In the genomic region with DNA sequence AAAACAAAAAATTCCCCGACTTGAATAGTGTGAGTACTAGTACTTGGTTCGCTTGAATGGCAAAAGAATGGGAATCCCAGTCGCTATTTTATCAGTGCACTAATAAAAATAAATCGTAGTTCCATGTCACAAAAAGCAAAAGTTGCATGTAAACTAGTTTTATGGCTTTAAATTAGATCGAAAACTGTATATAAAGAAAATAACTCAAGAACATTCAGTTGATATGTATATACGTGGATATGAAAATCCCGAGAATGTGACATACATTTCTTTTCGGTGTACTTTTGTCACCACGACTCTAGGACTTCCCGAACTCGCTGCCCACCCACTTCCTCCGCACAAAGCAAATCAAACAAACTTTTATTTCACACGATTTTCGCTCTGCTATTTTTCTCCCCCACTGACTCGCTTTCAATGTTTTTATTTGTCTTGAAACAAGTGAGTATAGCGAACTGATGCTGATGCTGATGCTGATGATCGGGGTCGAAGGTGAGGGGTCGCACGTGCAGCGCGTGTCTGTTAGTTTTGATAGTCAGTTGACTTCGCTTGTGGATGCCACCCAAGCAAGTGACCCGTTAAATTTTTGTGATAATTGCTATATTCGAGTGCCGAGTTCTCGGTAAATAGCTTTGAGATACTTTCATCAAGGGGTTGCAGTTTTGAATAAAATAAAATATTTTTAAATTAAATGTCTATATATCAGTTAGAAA, we compare ENCODE assay signal across 1 fruit fly cellular context.
TF ChIP-seq lines count a peak whose summit lies in the region.

No protein-coding gene starts in this region.

TF ChIP-seq in whole organism, embryonic, 481 proteins besides CTCF, POLR2A, EP300 and RAD21 (continued from another document):
- no peak for TF ChIP-seq hkb (optimal IDR thresholded peaks at IDR 0.05; lab: Kevin White, UChicago)
- no peak for TF ChIP-seq hkb (GFP tag; IDR thresholded peaks at IDR 0.05; lab: Robert Waterston, UW)
- peak in 1 of 2 experiments; percentile 64 for TF ChIP-seq bsh (GFP tag; optimal IDR thresholded peaks at IDR 0.05; lab: Kevin White, UChicago)
- no peak for TF ChIP-seq ac (GFP tag; optimal IDR thresholded peaks at IDR 0.05; lab: Kevin White, UChicago)
- TF ChIP-seq gem (tag; optimal IDR thresholded peaks at IDR 0.05; lab: Kevin White, UChicago) = peak; percentile 55
- no peak for TF ChIP-seq NC2α (GFP tag; optimal IDR thresholded peaks at IDR 0.05; lab: Kevin White, UChicago)
- peak; percentile 12 for TF ChIP-seq CG7786 (GFP tag; optimal IDR thresholded peaks at IDR 0.05; lab: Kevin White, UChicago)
- TF ChIP-seq CG4617 (GFP tag; optimal IDR thresholded peaks at IDR 0.05; lab: Kevin White, UChicago; ENCODE audit: borderline replicate concordance) = no peak
- no peak for TF ChIP-seq CG43689 (GFP tag; IDR thresholded peaks at IDR 0.05; lab: Robert Waterston, UW)
- peak; percentile 74 for TF ChIP-seq sens (GFP tag; lab: Kevin White, UChicago)
- TF ChIP-seq caup (GFP tag; optimal IDR thresholded peaks at IDR 0.05; lab: Kevin White, UChicago; ENCODE audit: severe bottlenecking) = no peak
- peak; percentile 31 for TF ChIP-seq CG15601 (tag; optimal IDR thresholded peaks at IDR 0.05; lab: Kevin White, UChicago)
- TF ChIP-seq PHDP (tag; optimal IDR thresholded peaks at IDR 0.05; lab: Kevin White, UChicago) = peak; percentile 32
- TF ChIP-seq CG4730 (GFP tag; IDR thresholded peaks at IDR 0.05; lab: Robert Waterston, UW) = no peak
- no peak for TF ChIP-seq CG12769 (tag; optimal IDR thresholded peaks at IDR 0.05; lab: Kevin White, UChicago)
- TF ChIP-seq cwo (GFP tag; optimal IDR thresholded peaks at IDR 0.05; lab: Kevin White, UChicago) = no peak
- no peak for TF ChIP-seq tll (GFP tag; optimal IDR thresholded peaks at IDR 0.05; lab: Kevin White, UChicago)
- TF ChIP-seq stwl (tag; optimal IDR thresholded peaks at IDR 0.05; lab: Kevin White, UChicago) = no peak
- TF ChIP-seq ci (GFP tag; IDR thresholded peaks at IDR 0.05; lab: Robert Waterston, UW) = peak; percentile 48; the same call in 1 of the 3 replicates
- no peak for TF ChIP-seq mirr (GFP tag; optimal IDR thresholded peaks at IDR 0.05; lab: Kevin White, UChicago)
- peak; percentile 23 for TF ChIP-seq CG4820 (GFP tag; optimal IDR thresholded peaks at IDR 0.05; lab: Kevin White, UChicago)
- TF ChIP-seq ttk (GFP tag; IDR thresholded peaks at IDR 0.05; lab: Robert Waterston, UW) = peak; percentile 20; the same call in 1 of the 2 replicates
- peak; percentile 47; the same call in 1 of the 2 replicates for TF ChIP-seq CG17328 (GFP tag; IDR thresholded peaks at IDR 0.05; lab: Robert Waterston, UW)
- TF ChIP-seq nerfin-1 (tag; optimal IDR thresholded peaks at IDR 0.05; lab: Kevin White, UChicago) = peak; percentile 6
- peak; percentile 34 for TF ChIP-seq az2 (GFP tag; optimal IDR thresholded peaks at IDR 0.05; lab: Kevin White, UChicago)
- peak; percentile 28 for TF ChIP-seq CG18599 (GFP tag; optimal IDR thresholded peaks at IDR 0.05; lab: Kevin White, UChicago)
- peak; percentile 16 for TF ChIP-seq CG16863 (GFP tag; optimal IDR thresholded peaks at IDR 0.05; lab: Kevin White, UChicago)
- peak; percentile 7 for TF ChIP-seq CoRest (tag; optimal IDR thresholded peaks at IDR 0.05; lab: Kevin White, UChicago)
- peak in 1 of 3 experiments; percentile 51 for TF ChIP-seq lola (GFP tag; optimal IDR thresholded peaks at IDR 0.05; lab: Kevin White, UChicago)
- TF ChIP-seq CG14710 (tag; optimal IDR thresholded peaks at IDR 0.05; lab: Kevin White, UChicago) = peak; percentile 8
- TF ChIP-seq dmrt11E (tag; optimal IDR thresholded peaks at IDR 0.05; lab: Kevin White, UChicago) = peak; percentile 46
- TF ChIP-seq D (optimal IDR thresholded peaks at IDR 0.05; lab: Kevin White, UChicago) = no peak
- TF ChIP-seq D (GFP tag; optimal IDR thresholded peaks at IDR 0.05; lab: Kevin White, UChicago) = peak; percentile 23
- peak; percentile 17 for TF ChIP-seq CG12219 (GFP tag; optimal IDR thresholded peaks at IDR 0.05; lab: Kevin White, UChicago)
- TF ChIP-seq prd (optimal IDR thresholded peaks at IDR 0.05; lab: Kevin White, UChicago) = no peak
- TF ChIP-seq prd (GFP tag; IDR thresholded peaks at IDR 0.05; lab: Robert Waterston, UW) = peak; percentile 30; the same call in 1 of the 3 replicates
- TF ChIP-seq Hsf (GFP tag; optimal IDR thresholded peaks at IDR 0.05; lab: Kevin White, UChicago) = peak; percentile 10
- peak; percentile 3 for TF ChIP-seq CG10209 (GFP tag; optimal IDR thresholded peaks at IDR 0.05; lab: Kevin White, UChicago)
